Worm (Caenorhabditis elegans): ENCODE results near the gene sdc-1.
A peak's percentile ranks its signal among the peaks of the same experiment; 100 is the strongest.

The sdc-1 gene

ce11 chrX:16250679-16251078 lies 24.9 kb upstream of the sdc-1 start, which contains the start of gene W10G6.6:
Gene W10G6.6 (minus strand): TSS chrX:16250779.
- TF ChIP-seq lsy-2 (tag; optimal IDR thresholded peaks at IDR 0.05), result no peak
- TF ChIP-seq snpc-4 (tag; optimal IDR thresholded peaks at IDR 0.05), result no peak
- no peak for TF ChIP-seq ham-2 (GFP tag; optimal IDR thresholded peaks at IDR 0.05)
- TF ChIP-seq lin-13 (tag; optimal IDR thresholded peaks at IDR 0.05), result no peak
- TF ChIP-seq pha-4 (tag; optimal IDR thresholded peaks at IDR 0.05), result no peak
- no peak for TF ChIP-seq elt-3 (tag; optimal IDR thresholded peaks at IDR 0.05)
- no peak for TF ChIP-seq drap-1 (GFP tag; optimal IDR thresholded peaks at IDR 0.05)
- no peak for TF ChIP-seq ceh-83 (GFP tag; optimal IDR thresholded peaks at IDR 0.05)
- TF ChIP-seq mep-1 (tag; optimal IDR thresholded peaks at IDR 0.05), result no peak
- TF ChIP-seq unc-62 (GFP tag; optimal IDR thresholded peaks at IDR 0.05), result no peak
- TF ChIP-seq M03D4.4 (tag; optimal IDR thresholded peaks at IDR 0.05), result no peak
- no peak for TF ChIP-seq lin-32 (GFP tag; optimal IDR thresholded peaks at IDR 0.05)

ce11 chrX:16258503-16258902 lies 17.1 kb upstream of the sdc-1 start:
- TF ChIP-seq unc-62 (GFP tag; optimal IDR thresholded peaks at IDR 0.05) (no peak), ceh-39 (tag; optimal IDR thresholded peaks at IDR 0.05) (no peak), lin-13 (tag; optimal IDR thresholded peaks at IDR 0.05) (no peak), mab-5 (tag; optimal IDR thresholded peaks at IDR 0.05) (no peak), nhr-28 (tag; optimal IDR thresholded peaks at IDR 0.05) (no peak), elt-1 (tag; optimal IDR thresholded peaks at IDR 0.05; ENCODE audit: borderline replicate concordance, insufficient read depth) (no peak), ces-1 (GFP tag; optimal IDR thresholded peaks at IDR 0.05) (no peak), ztf-11 (tag; optimal IDR thresholded peaks at IDR 0.05) (no peak), tbx-8 (GFP tag; optimal IDR thresholded peaks at IDR 0.05) (no peak), drap-1 (GFP tag; optimal IDR thresholded peaks at IDR 0.05) (no peak), nhr-76 (tag; optimal IDR thresholded peaks at IDR 0.05) (no peak), cnd-1 (tag; optimal IDR thresholded peaks at IDR 0.05) (no peak)

- TF ChIP-seq bed-3 (GFP tag; optimal IDR thresholded peaks at IDR 0.05), result no peak
- no peak for TF ChIP-seq cnd-1 (tag; optimal IDR thresholded peaks at IDR 0.05)
- no peak for TF ChIP-seq ceh-39 (tag; optimal IDR thresholded peaks at IDR 0.05)
Measured at ce11 chrX:16260077-16260476, 15.5 kb upstream of the sdc-1 start.

ce11 chrX:16261993-16262392 lies 13.6 kb upstream of the sdc-1 start, which contains the start of gene sgk-1:
Gene sgk-1 (minus strand): TSS chrX:16262122.
- TF ChIP-seq nhr-12 (tag; optimal IDR thresholded peaks at IDR 0.05) (no peak), ces-1 (GFP tag; optimal IDR thresholded peaks at IDR 0.05) (no peak), hlh-1 (tag; optimal IDR thresholded peaks at IDR 0.05) (no peak), unc-39 (tag; optimal IDR thresholded peaks at IDR 0.05) (no peak)

- peak; percentile 23 for TF ChIP-seq elt-3 (tag; optimal IDR thresholded peaks at IDR 0.05)
- TF ChIP-seq elt-1 (tag; optimal IDR thresholded peaks at IDR 0.05; ENCODE audit: borderline replicate concordance, insufficient read depth), result no peak
- TF ChIP-seq nhr-28 (tag; optimal IDR thresholded peaks at IDR 0.05), result no peak
- no peak for TF ChIP-seq flh-1 (GFP tag; optimal IDR thresholded peaks at IDR 0.05)
- TF ChIP-seq ceh-43 (GFP tag; optimal IDR thresholded peaks at IDR 0.05), result no peak
Measured at ce11 chrX:16263287-16263686, 12.3 kb upstream of the sdc-1 start.

- TF ChIP-seq lin-13 (tag; optimal IDR thresholded peaks at IDR 0.05) (no peak), nhr-237 (tag; optimal IDR thresholded peaks at IDR 0.05) (no peak), sem-2 (GFP tag; optimal IDR thresholded peaks at IDR 0.05) (no peak), elt-3 (tag; optimal IDR thresholded peaks at IDR 0.05) (no peak), ceh-43 (GFP tag; optimal IDR thresholded peaks at IDR 0.05) (no peak), lsy-2 (tag; optimal IDR thresholded peaks at IDR 0.05) (no peak), mep-1 (tag; optimal IDR thresholded peaks at IDR 0.05) (no peak), ztf-11 (tag; optimal IDR thresholded peaks at IDR 0.05) (no peak), snpc-4 (tag; optimal IDR thresholded peaks at IDR 0.05) (no peak), blmp-1 (tag; optimal IDR thresholded peaks at IDR 0.05) (no peak), hlh-1 (tag; optimal IDR thresholded peaks at IDR 0.05) (no peak)
Measured at ce11 chrX:16265636-16266384, 9.8 kb upstream of the sdc-1 start, which contains the start of gene mua-6. Gene mua-6 (minus strand): TSS chrX:16265686.
